Worm (Caenorhabditis elegans) whole organism, early embryonic: ENCODE measurements around the gene K08E7.5.

Experiments used
- B0310.2 ChIP-seq: sonication (generic microtip); optimal IDR thresholded peaks from 2 replicates; lab custom pipeline; 2016; ENCODE audit warnings: mild to moderate bottlenecking, missing genetic modification characterization, missing compliant biosample characterization
- F13C5.2 ChIP-seq: sonication (generic microtip); optimal IDR thresholded peaks from 2 replicates; lab custom pipeline; 2017; ENCODE audit warnings: mild to moderate bottlenecking, missing genetic modification characterization, inconsistent platforms, missing compliant biosample characterization
- aly-1 ChIP-seq: sonication (generic microtip); optimal IDR thresholded peaks from 2 replicates; lab custom pipeline; 2016; ENCODE audit warnings: missing genetic modification characterization, missing compliant biosample characterization
- ama-1 ChIP-seq: fragments of 150-350 bp; optimal IDR thresholded peaks from 2 replicates; lab custom pipeline; 2014
- ceh-13 ChIP-seq: fragments of 200-800 bp; sonication (Bioruptor generic); optimal IDR thresholded peaks from 2 replicates; lab custom pipeline; 2018; ENCODE audit warnings: mild to moderate bottlenecking, missing genetic modification characterization, missing compliant biosample characterization
- ceh-36 ChIP-seq: sonication (generic microtip); optimal IDR thresholded peaks from 2 replicates; lab custom pipeline; 2016; ENCODE audit warnings: missing genetic modification characterization, inconsistent platforms, missing compliant biosample characterization
- ets-7 ChIP-seq: sonication (generic microtip); optimal IDR thresholded peaks from 2 replicates; lab custom pipeline; 2016; ENCODE audit warnings: missing genotype, missing genetic modification characterization, missing compliant biosample characterization
- flt-1 ChIP-seq: fragments of 200-800 bp; sonication (Bioruptor generic); IDR thresholded peaks from 2 replicates; pipeline ENCODE4 v1.3.6; 2022; ENCODE audit warnings: missing genetic modification characterization, missing compliant biosample characterization
- hmbx-1 ChIP-seq: sonication (generic microtip); optimal IDR thresholded peaks from 2 replicates; lab custom pipeline; 2016; ENCODE audit warnings: mild to moderate bottlenecking, missing genetic modification characterization, missing compliant biosample characterization
- hmg-4 ChIP-seq: fragments of 200-800 bp; sonication (Bioruptor generic); optimal IDR thresholded peaks from 2 replicates; lab custom pipeline; 2018; ENCODE audit warnings: mild to moderate bottlenecking, missing genetic modification characterization, missing compliant biosample characterization
- hnd-1 ChIP-seq: sonication (generic microtip); optimal IDR thresholded peaks from 2 replicates; lab custom pipeline; 2016; ENCODE audit warnings: missing genetic modification characterization, missing compliant biosample characterization
- pes-1 ChIP-seq: fragments of 200-800 bp; sonication (Bioruptor generic); IDR thresholded peaks from 2 replicates; pipeline ENCODE4 v1.3.6; 2022; ENCODE audit warnings: missing genetic modification reagents, missing genetic modification characterization, missing compliant biosample characterization
- scrt-1 ChIP-seq: fragments of 200-800 bp; sonication (Bioruptor generic); IDR thresholded peaks from 2 replicates; pipeline ENCODE4 v1.3.6; 2022; ENCODE audit warnings: missing genetic modification characterization, missing compliant biosample characterization
- sea-1 ChIP-seq: fragments of 200-800 bp; sonication (Bioruptor generic); conservative IDR thresholded peaks from 2 replicates; pipeline ENCODE4 v1.3.6; 2022; ENCODE audit warnings: missing genetic modification characterization, missing compliant biosample characterization
- tbx-11 ChIP-seq: fragments of 200-800 bp; sonication (Bioruptor generic); IDR thresholded peaks from 2 replicates; pipeline ENCODE4 v1.3.6; 2022; ENCODE audit warnings: missing genetic modification characterization, missing compliant biosample characterization
- tbx-37 ChIP-seq: fragments of 200-800 bp; sonication (Bioruptor generic); conservative IDR thresholded peaks from 2 replicates; pipeline ENCODE4 v1.3.6; 2022; ENCODE audit warnings: missing genetic modification reagents, missing genetic modification characterization, missing compliant biosample characterization
- tra-4 ChIP-seq: sonication (generic microtip); optimal IDR thresholded peaks from 2 replicates; lab custom pipeline; 2017; ENCODE audit warnings: missing genetic modification characterization, missing compliant biosample characterization

The K08E7.5 gene

DNA sequence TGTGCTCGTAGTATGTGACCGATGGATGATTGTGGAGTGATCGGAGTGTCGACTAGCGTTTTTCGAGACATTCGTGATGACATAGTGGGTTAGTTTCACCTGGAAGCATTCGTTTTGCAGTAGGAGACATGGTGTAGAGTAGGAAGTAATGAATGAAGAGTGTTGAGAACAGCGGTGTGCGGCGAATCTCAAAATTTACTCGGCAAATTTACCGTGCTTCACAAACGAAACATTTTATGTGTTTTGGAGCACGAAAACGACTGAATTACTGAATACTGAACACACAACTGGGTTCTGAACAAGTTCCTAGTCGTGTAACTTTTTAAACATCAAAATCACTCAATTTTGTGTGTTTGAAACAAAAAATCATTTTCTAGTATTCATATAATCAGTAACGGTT is 7.9 kb downstream of the K08E7.5 start, which contains the start of gene K08E7.6:
TSS of gene K08E7.6 (minus strand) at position 101 of the 400 bp plus-strand sequence.
- TF ChIP-seq tbx-37 (no peak), ceh-13 (GFP tag; lab: Kevin White, UChicago) (no peak), tbx-11 (no peak), tra-4 (no peak), ceh-36 (tag; lab: Kevin White, UChicago) (no peak), pes-1 (GFP tag; lab: Robert Waterston, UW) (no peak), hmbx-1 (tag; lab: Kevin White, UChicago) (no peak), aly-1 (no peak), hmg-4 (GFP tag; lab: Kevin White, UChicago) (no peak), F13C5.2 (tag; lab: Kevin White, UChicago) (no peak), sea-1 (GFP tag; lab: Robert Waterston, UW) (no peak), hnd-1 (tag; lab: Kevin White, UChicago) (no peak), scrt-1 (no peak), flt-1 (GFP tag; lab: Robert Waterston, UW) (no peak), ets-7 (tag; lab: Kevin White, UChicago) (no peak)

DNA sequence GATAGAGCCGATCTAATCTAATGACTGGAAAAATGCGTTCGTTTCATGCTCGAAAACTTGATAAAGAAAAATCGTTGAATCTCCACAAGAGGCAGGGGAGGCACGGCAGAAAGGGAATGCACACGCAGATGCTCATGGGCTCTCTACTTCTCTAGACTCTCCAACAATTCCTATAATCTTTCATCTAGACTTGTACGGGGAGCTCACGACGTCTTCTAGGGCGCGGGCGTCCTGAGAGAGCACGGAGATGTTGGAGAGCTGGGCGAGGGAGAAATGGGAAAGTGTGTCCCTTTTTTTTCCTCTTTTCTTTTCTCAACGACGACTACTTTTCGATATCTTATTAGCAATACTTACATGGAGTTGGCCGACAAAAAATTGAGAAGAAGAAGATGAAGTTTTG is 10.0 kb downstream of the K08E7.5 start:
- TF ChIP-seq tra-4, result no peak
- no peak for TF ChIP-seq aly-1
- no peak for TF ChIP-seq hnd-1 (tag; lab: Kevin White, UChicago)
- TF ChIP-seq ceh-36 (tag; lab: Kevin White, UChicago), result no peak
- TF ChIP-seq scrt-1, result no peak
- no peak for TF ChIP-seq hmbx-1 (tag; lab: Kevin White, UChicago)
- no peak for TF ChIP-seq F13C5.2 (tag; lab: Kevin White, UChicago)
- no peak for TF ChIP-seq hmg-4 (GFP tag; lab: Kevin White, UChicago)
- TF ChIP-seq ets-7 (tag; lab: Kevin White, UChicago), result no peak
- TF ChIP-seq tbx-11, result no peak

DNA sequence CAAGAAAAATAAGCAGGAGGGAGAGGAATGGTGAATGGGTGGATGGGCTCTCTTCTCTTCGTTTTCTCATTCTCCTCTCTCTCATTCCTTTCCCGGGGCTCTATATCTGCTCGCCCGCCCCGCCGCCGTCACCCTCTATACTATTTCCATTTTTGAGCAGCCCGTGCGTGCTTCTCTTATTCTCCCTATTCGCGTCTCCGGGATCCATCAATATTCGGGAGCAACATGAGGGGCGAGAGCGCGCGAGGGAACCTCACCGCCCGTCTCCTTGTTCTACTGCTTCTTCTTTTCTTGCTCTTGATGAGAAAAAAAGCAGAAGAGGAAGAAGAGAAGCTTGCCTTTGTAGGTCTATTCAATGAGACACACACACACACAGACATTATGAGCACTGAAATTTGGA is 11.0 kb downstream of the K08E7.5 start:
- TF ChIP-seq flt-1 (GFP tag; lab: Robert Waterston, UW), result no peak
- TF ChIP-seq B0310.2, result no peak
- TF ChIP-seq hnd-1 (tag; lab: Kevin White, UChicago), result no peak
- TF ChIP-seq scrt-1, result no peak

DNA sequence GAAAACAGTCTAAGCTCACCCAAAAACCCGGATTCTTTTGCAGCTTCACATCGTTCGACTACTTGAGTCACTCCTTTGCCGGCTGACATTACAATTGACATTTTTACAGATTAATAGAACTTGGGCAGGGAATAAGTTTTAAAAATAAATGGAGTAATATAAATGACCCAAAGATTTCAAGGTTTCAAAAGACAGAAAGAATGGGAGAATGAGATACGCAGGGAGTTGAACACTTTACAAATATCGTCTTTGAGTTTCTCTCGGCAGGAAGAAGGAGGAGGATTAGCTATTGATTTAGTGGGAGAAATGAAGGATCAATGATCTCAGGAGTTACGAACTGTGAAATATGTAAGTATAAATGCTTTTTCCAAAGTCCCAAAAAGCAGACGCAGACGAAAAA is 12.8 kb downstream of the K08E7.5 start, which contains the start of gene K08E7.8:
TSS of gene K08E7.8 (minus strand) at position 101 of the 400 bp plus-strand sequence.
- TF ChIP-seq B0310.2 (no peak), ama-1 (lab: Kevin White, UChicago) (no peak), ceh-36 (tag; lab: Kevin White, UChicago) (no peak), ceh-13 (GFP tag; lab: Kevin White, UChicago) (no peak), hnd-1 (tag; lab: Kevin White, UChicago) (no peak), pes-1 (GFP tag; lab: Robert Waterston, UW) (no peak), F13C5.2 (tag; lab: Kevin White, UChicago) (no peak), scrt-1 (no peak), ets-7 (tag; lab: Kevin White, UChicago) (no peak), flt-1 (GFP tag; lab: Robert Waterston, UW) (no peak)

DNA sequence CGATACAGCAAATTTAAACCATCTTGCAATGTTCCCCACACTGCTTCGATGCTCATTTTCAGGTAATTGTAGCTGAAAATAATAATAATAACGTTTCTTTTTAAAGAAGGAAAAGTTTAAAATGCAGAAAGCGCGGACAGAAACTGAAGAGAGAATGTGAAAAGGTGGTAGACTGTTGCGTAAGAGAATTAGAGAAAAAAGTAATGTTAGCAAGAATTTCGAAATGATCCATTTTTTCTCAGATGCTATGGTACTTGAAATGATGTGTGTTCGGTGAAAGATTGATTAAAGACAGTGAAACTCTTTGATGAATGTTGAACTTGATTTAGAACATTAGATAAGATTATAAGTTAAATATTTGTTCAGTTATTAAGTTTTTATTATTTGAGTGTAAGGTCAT is 17.2 kb downstream of the K08E7.5 start, which contains the start of gene cul-6:
TSS of gene cul-6 (minus strand) at position 79 of the 400 bp plus-strand sequence.
- no peak for TF ChIP-seq B0310.2
- no peak for TF ChIP-seq ceh-36 (tag; lab: Kevin White, UChicago)
- no peak for TF ChIP-seq hmbx-1 (tag; lab: Kevin White, UChicago)
- no peak for TF ChIP-seq scrt-1
- TF ChIP-seq hnd-1 (tag; lab: Kevin White, UChicago), result no peak
- no peak for TF ChIP-seq pes-1 (GFP tag; lab: Robert Waterston, UW)

DNA sequence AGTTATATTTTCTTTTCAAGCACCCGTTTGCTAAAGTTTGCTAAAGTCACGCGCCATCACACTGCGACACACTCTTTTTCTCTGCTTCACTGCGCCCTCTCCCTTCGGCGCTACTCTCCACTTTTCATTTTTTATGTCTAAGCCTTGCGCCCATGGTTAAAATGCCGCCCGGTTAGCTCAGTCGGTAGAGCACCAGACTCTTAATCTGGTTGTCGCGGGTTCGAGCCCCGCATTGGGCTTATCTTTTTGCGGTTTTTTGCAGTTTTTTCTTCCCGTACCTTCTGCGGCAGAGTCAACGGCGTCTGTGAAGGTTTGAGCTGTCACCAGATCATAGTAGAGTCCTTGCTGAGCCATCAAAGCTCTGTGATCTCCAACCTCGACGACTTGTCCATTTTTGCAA is 21.4 kb downstream of the K08E7.5 start:
- TF ChIP-seq F13C5.2 (tag; lab: Kevin White, UChicago) (peak; percentile 48), ceh-36 (tag; lab: Kevin White, UChicago) (peak; percentile 66), tbx-11 (peak; percentile 83), scrt-1 (peak; percentile 73), aly-1 (no peak), tbx-37 (peak; percentile 67), ceh-13 (GFP tag; lab: Kevin White, UChicago) (peak; percentile 21), hmbx-1 (tag; lab: Kevin White, UChicago) (no peak), hnd-1 (tag; lab: Kevin White, UChicago) (peak; percentile 49), sea-1 (GFP tag; lab: Robert Waterston, UW) (peak; percentile 78), pes-1 (GFP tag; lab: Robert Waterston, UW) (no peak; the same call in none of the 2 replicates), flt-1 (GFP tag; lab: Robert Waterston, UW) (peak; percentile 52; the same call in 1 of the 2 replicates), ama-1 (lab: Kevin White, UChicago) (no peak), tra-4 (no peak), B0310.2 (no peak), hmg-4 (GFP tag; lab: Kevin White, UChicago) (peak; percentile 55), ets-7 (tag; lab: Kevin White, UChicago) (peak; percentile 19)

DNA sequence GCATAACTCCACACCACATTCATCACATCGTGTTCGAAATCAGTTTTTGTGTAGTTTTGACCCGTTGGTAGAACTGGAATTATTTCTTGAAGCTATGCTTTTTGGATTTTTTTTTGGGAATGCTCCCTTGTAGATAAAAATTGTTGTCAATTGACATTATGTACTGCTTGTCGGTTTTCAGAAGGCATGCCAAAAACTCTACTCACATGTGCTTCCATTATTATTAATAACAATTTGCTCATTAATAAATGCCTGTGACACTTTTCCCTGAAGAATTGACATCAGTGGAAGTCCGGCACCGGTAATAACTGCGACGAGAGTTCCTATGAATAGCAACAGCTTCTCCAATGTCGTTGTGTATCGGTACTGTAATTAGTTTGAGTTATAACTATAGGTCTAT is 23.8 kb downstream of the K08E7.5 start:
- TF ChIP-seq flt-1 (GFP tag; lab: Robert Waterston, UW) (no peak), sea-1 (GFP tag; lab: Robert Waterston, UW) (no peak), pes-1 (GFP tag; lab: Robert Waterston, UW) (no peak), ceh-13 (GFP tag; lab: Kevin White, UChicago) (no peak), ceh-36 (tag; lab: Kevin White, UChicago) (no peak), tbx-11 (no peak), hnd-1 (tag; lab: Kevin White, UChicago) (no peak), tra-4 (no peak), scrt-1 (no peak), tbx-37 (no peak), ets-7 (tag; lab: Kevin White, UChicago) (no peak), B0310.2 (no peak), aly-1 (no peak), hmbx-1 (tag; lab: Kevin White, UChicago) (no peak), F13C5.2 (tag; lab: Kevin White, UChicago) (no peak), ama-1 (lab: Kevin White, UChicago) (no peak)
